Worm (Caenorhabditis elegans): ENCODE measurements around the gene lin-49.
A peak's percentile ranks its signal among the peaks of the same experiment; 100 is the strongest.

lin-49 gene

DNA sequence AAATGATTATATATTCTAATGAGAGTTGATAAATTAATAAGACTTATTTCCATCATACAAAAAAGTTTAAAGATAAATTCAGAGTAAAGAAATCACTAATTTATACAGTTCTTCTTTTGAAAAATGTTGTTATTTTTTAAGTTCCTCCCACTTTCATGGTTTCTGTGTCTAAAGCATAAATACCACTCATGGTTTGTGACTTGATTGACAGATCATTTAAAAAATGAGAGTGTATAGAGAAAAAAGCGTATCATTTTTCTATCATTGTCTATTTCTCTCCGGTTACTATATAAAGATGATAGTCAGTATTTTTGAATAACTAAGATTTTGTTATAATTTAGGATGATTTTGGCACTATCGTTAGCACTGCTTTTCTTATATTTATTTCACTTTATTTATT is 5.8 kb upstream of the lin-49 start, which contains the start of gene cyp-33E3:
cyp-33E3 (plus strand) TSS at position 316 of the 400 bp plus-strand sequence.
- peak; percentile 40 for TF ChIP-seq fos-1 (tag; optimal IDR thresholded peaks at IDR 0.05)
- no peak for TF ChIP-seq ceh-82 (tag; optimal IDR thresholded peaks at IDR 0.05)

DNA sequence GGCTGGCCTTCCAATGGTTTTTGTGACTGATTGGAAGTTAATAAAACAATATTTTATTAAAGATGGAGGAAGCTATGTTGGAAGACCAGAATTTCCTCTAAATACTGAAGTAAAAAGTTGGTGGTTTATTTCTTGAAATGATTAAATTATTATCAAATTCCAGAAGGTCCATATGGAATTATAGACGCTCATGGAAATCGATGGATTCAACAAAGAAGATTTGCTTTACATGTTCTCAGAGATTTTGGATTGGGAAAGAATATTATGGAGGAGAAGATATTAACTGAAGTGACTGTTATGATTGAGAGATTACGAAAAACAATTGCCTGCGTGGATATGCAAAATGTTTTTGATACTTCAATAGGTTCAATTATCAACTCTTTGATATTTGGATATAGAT is 5.2 kb upstream of the lin-49 start:
- TF ChIP-seq dmd-4 (tag; optimal IDR thresholded peaks at IDR 0.05) (no peak), nhr-77 (tag; optimal IDR thresholded peaks at IDR 0.05) (no peak), unc-39 (tag; optimal IDR thresholded peaks at IDR 0.05) (no peak), lsy-2 (tag; optimal IDR thresholded peaks at IDR 0.05) (no peak), unc-62 (GFP tag; optimal IDR thresholded peaks at IDR 0.05) (no peak), sma-9 (GFP tag; optimal IDR thresholded peaks at IDR 0.05) (no peak), sma-9 (tag; optimal IDR thresholded peaks at IDR 0.05) (no peak), blmp-1 (tag; optimal IDR thresholded peaks at IDR 0.05; ENCODE audit: insufficient read depth) (no peak), nhr-10 (tag; optimal IDR thresholded peaks at IDR 0.05) (no peak), gmeb-1 (tag; optimal IDR thresholded peaks at IDR 0.05) (no peak), mab-5 (tag; optimal IDR thresholded peaks at IDR 0.05) (no peak), lin-39 (tag; optimal IDR thresholded peaks at IDR 0.05) (no peak), mdl-1 (tag; optimal IDR thresholded peaks at IDR 0.05) (no peak), ceh-16 (tag; optimal IDR thresholded peaks at IDR 0.05) (no peak), nhr-129 (tag; optimal IDR thresholded peaks at IDR 0.05) (no peak)

DNA sequence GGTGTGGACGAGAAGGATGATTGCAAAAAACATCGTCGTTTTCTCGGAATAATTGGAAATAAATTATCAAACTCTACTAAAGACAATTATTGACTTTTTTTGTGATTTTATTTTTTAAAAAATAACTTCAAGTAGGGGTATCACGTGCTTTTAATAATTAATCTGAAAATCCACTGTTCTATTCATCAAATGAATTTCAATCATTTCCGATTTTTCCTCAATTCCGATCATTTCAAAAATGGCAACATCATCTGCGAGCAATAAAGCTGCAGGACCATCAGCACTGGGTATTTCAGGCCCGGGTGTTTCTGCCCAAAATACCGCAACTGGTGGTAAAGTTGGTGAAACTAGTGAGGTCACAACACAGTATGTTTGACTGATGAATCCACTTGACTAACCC is 3.4 kb upstream of the lin-49 start, which contains the start of the genes F42A9.7 and F42A9.3:
F42A9.7 (minus strand) TSS at position 101 of the 400 bp plus-strand sequence.
F42A9.3 (plus strand) TSS at position 214 of the 400 bp plus-strand sequence.
- TF ChIP-seq mab-5 (tag; optimal IDR thresholded peaks at IDR 0.05) (no peak), ztf-4 (tag; optimal IDR thresholded peaks at IDR 0.05) (no peak), lin-39 (tag; optimal IDR thresholded peaks at IDR 0.05) (no peak), elt-1 (tag; optimal IDR thresholded peaks at IDR 0.05) (no peak), sem-4 (tag; optimal IDR thresholded peaks at IDR 0.05) (no peak), nhr-12 (tag; optimal IDR thresholded peaks at IDR 0.05) (no peak), ZK546.5 (tag; optimal IDR thresholded peaks at IDR 0.05) (no peak), gmeb-1 (tag; optimal IDR thresholded peaks at IDR 0.05) (no peak), nhr-6 (tag; optimal IDR thresholded peaks at IDR 0.05) (no peak), sma-3 (GFP tag; optimal IDR thresholded peaks at IDR 0.05) (no peak), unc-55 (GFP tag; optimal IDR thresholded peaks at IDR 0.05) (no peak), nhr-23 (tag; optimal IDR thresholded peaks at IDR 0.05) (no peak), R02D3.7 (tag; optimal IDR thresholded peaks at IDR 0.05) (no peak)

DNA sequence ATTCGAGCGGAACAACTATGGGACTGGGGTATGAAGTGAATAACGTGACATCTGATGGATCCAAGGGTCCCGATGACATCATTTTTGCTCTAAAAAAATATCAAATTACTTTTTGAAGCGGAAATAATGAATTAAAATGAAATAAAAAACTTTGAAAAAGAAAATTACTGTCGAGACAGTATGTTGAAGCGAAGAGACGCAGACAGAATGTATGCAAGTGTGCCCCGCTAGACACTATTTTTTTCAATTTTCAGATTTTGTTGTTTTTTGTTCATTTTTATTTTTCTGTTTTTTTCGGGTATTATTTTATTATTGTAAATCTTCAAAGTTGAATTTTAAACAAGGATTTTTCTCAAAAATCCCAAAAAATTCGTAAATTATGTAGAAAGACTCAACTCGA is 1.8 kb upstream of the lin-49 start, which contains the start of gene F42A9.8:
F42A9.8 (minus strand) TSS at position 88 of the 400 bp plus-strand sequence.
- TF ChIP-seq nhr-12 (tag; optimal IDR thresholded peaks at IDR 0.05) (no peak), fos-1 (tag; optimal IDR thresholded peaks at IDR 0.05) (no peak), ceh-16 (tag; optimal IDR thresholded peaks at IDR 0.05) (no peak), sma-3 (GFP tag; optimal IDR thresholded peaks at IDR 0.05) (no peak), unc-55 (GFP tag; optimal IDR thresholded peaks at IDR 0.05) (peak; percentile 46), mab-5 (tag; optimal IDR thresholded peaks at IDR 0.05) (no peak), nhr-23 (tag; optimal IDR thresholded peaks at IDR 0.05) (no peak), ZK546.5 (tag; optimal IDR thresholded peaks at IDR 0.05) (no peak), lsy-2 (tag; optimal IDR thresholded peaks at IDR 0.05) (peak in 1 of 2 experiments; percentile 35), ztf-4 (tag; optimal IDR thresholded peaks at IDR 0.05) (no peak), C34F6.9 (tag; optimal IDR thresholded peaks at IDR 0.05) (peak; percentile 51), lin-39 (tag; optimal IDR thresholded peaks at IDR 0.05) (no peak), unc-62 (GFP tag; optimal IDR thresholded peaks at IDR 0.05) (no peak), F13H6.1 (tag; optimal IDR thresholded peaks at IDR 0.05) (no peak)

DNA sequence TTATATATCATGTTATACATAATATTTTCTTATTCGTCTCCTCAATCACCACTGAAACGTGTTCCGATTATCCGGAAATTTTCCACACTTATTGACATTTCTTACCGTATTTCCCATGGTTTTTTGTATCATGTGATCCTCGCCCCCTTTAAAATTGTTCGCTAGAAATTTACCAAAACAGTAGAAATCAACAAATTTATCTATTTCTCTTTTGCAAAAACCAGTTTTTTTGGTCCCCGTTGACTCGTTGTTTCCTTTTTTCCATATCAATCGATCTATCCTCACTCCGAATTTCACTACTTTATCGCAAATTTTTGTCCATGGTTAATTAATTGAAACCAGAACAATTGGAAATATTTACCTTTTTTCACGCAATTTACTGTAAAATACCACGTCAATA is 5.2 kb downstream of the lin-49 start:
- TF ChIP-seq fos-1 (tag; optimal IDR thresholded peaks at IDR 0.05), result no peak
- TF ChIP-seq dmd-4 (tag; optimal IDR thresholded peaks at IDR 0.05), result no peak
- TF ChIP-seq nhr-6 (tag; optimal IDR thresholded peaks at IDR 0.05), result no peak
- no peak for TF ChIP-seq lsy-2 (tag; optimal IDR thresholded peaks at IDR 0.05)
- no peak for TF ChIP-seq lin-11 (tag; optimal IDR thresholded peaks at IDR 0.05)
- no peak for TF ChIP-seq mdl-1 (tag; optimal IDR thresholded peaks at IDR 0.05)
- no peak for TF ChIP-seq skn-1 (tag; optimal IDR thresholded peaks at IDR 0.05)
- TF ChIP-seq snpc-4 (tag; optimal IDR thresholded peaks at IDR 0.05), result no peak
- no peak for TF ChIP-seq sem-4 (tag; optimal IDR thresholded peaks at IDR 0.05)
- TF ChIP-seq peb-1 (tag; optimal IDR thresholded peaks at IDR 0.05), result no peak
- TF ChIP-seq sma-9 (GFP tag; optimal IDR thresholded peaks at IDR 0.05), result no peak
- TF ChIP-seq sma-9 (tag; optimal IDR thresholded peaks at IDR 0.05), result no peak
- TF ChIP-seq C34F6.9 (tag; optimal IDR thresholded peaks at IDR 0.05), result no peak
- TF ChIP-seq ceh-16 (tag; optimal IDR thresholded peaks at IDR 0.05), result no peak
- TF ChIP-seq alr-1 (tag; optimal IDR thresholded peaks at IDR 0.05), result no peak
- TF ChIP-seq sma-3 (GFP tag; optimal IDR thresholded peaks at IDR 0.05), result no peak
- no peak for TF ChIP-seq nhr-23 (tag; optimal IDR thresholded peaks at IDR 0.05)

Data from whole organism, L2 larva.